Worm (Caenorhabditis elegans): ENCODE data around the gene hrpl-1.

The hrpl-1 gene

DNA sequence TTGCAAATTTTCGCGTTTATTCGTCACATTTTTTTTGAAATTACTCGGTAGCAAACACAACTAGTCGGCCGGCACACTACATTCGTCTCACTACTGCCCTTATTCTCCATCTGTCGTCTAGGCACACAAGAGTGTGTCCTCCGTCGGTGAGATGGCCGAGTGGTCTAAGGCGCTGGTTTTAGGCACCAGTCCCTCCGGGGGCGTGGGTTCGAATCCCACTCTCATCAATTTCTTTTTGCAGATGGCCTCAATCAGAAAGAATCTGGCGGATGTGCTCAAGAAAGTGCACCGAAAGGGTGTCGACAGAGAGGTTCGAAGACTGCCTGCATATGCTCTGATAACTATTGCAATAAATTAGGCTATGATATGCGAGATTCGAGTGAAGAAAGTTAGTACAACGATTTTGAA is 45.5 kb upstream of the hrpl-1 start (continued):
- TF ChIP-seq lin-14 (GFP tag; optimal IDR thresholded peaks at IDR 0.05) (peak; percentile 84), dsc-1 (tag; optimal IDR thresholded peaks at IDR 0.05) (peak; percentile 70), zip-4 (GFP tag; optimal IDR thresholded peaks at IDR 0.05) (no peak), fkh-8 (tag; optimal IDR thresholded peaks at IDR 0.05) (peak; percentile 74), efl-1 (optimal IDR thresholded peaks at IDR 0.05) (peak; percentile 51 to 57), efl-1 (GFP tag; optimal IDR thresholded peaks at IDR 0.05 in 1 of 2) (peak; percentile 25 to 57), mef-2 (tag; optimal IDR thresholded peaks at IDR 0.05) (no peak), dpl-1 (GFP tag; optimal IDR thresholded peaks at IDR 0.05) (peak in 2 of 3 experiments; percentile 36 to 47), lin-39 (tag; optimal IDR thresholded peaks at IDR 0.05) (no peak), ceh-88 (GFP tag; IDR thresholded peaks at IDR 0.05) (peak; percentile 63), elt-3 (tag; optimal IDR thresholded peaks at IDR 0.05) (no peak), nhr-47 (tag; optimal IDR thresholded peaks at IDR 0.05) (peak; percentile 80), hlh-17 (GFP tag; optimal IDR thresholded peaks at IDR 0.05; ENCODE audit: borderline replicate concordance) (no peak), C16A3.4 (tag; optimal IDR thresholded peaks at IDR 0.05) (peak; percentile 75), zag-1 (tag; optimal IDR thresholded peaks at IDR 0.05) (no peak), sptf-1 (tag; optimal IDR thresholded peaks at IDR 0.05) (no peak), rnt-1 (tag; optimal IDR thresholded peaks at IDR 0.05) (peak; percentile 82), ztf-4 (tag; optimal IDR thresholded peaks at IDR 0.05) (no peak), alr-1 (tag; optimal IDR thresholded peaks at IDR 0.05; ENCODE audit: borderline replicate concordance) (no peak), C04F5.9 (tag; optimal IDR thresholded peaks at IDR 0.05) (peak; percentile 6), egl-27 (tag; optimal IDR thresholded peaks at IDR 0.05) (peak; percentile 67 to 69), nhr-28 (tag; optimal IDR thresholded peaks at IDR 0.05) (no peak), xbp-1 (tag; optimal IDR thresholded peaks at IDR 0.05) (peak; percentile 54), skn-1 (tag; optimal IDR thresholded peaks at IDR 0.05) (peak; percentile 50), tlp-1 (tag; optimal IDR thresholded peaks at IDR 0.05) (no peak), F16B12.6 (tag; optimal IDR thresholded peaks at IDR 0.05) (no peak), tbx-2 (tag; optimal IDR thresholded peaks at IDR 0.05) (peak; percentile 65), mep-1 (tag; optimal IDR thresholded peaks at IDR 0.05) (peak; percentile 68), swsn-7 (tag; optimal IDR thresholded peaks at IDR 0.05) (peak; percentile 67), nhr-11 (tag; optimal IDR thresholded peaks at IDR 0.05) (no peak), snu-23 (GFP tag; optimal IDR thresholded peaks at IDR 0.05) (peak; percentile 85), sox-4 (tag; optimal IDR thresholded peaks at IDR 0.05) (peak; percentile 32), pax-3 (tag; optimal IDR thresholded peaks at IDR 0.05) (no peak), aha-1 (tag; optimal IDR thresholded peaks at IDR 0.05) (no peak), ceh-90 (tag; optimal IDR thresholded peaks at IDR 0.05) (no peak), ceh-8 (GFP tag; optimal IDR thresholded peaks at IDR 0.05) (no peak), nhr-77 (tag; optimal IDR thresholded peaks at IDR 0.05) (peak; percentile 75), fkh-10 (GFP tag; optimal IDR thresholded peaks at IDR 0.05) (peak; percentile 44), lsy-2 (tag; optimal IDR thresholded peaks at IDR 0.05) (peak; percentile 44 to 75)

DNA sequence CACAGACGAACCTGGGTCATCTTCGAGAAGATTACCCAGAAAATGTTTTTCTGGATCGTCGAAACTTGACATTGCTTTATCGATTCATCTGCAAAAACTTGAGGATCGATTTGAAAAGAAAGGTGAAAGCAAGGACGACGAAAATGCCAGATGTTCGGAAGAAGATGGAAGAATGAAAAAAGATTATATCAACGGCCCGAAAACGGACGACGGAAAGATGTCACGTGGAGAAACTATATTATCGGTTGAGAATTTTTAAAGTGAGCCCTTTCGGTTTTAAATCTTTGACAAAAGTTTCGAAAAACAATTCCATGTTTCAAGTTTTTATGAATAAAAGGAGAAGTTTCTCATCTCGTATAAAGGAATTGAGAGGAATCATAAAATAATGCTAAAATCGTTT is 40.3 kb upstream of the hrpl-1 start, which contains the start of gene dnj-5:
TSS of gene dnj-5 (minus strand) at position 101 of the 400 bp plus-strand sequence.
- TF ChIP-seq efl-1 (optimal IDR thresholded peaks at IDR 0.05), result no peak
- peak in 1 of 2 experiments; percentile 27 for TF ChIP-seq efl-1 (GFP tag; optimal IDR thresholded peaks at IDR 0.05 in 1 of 2)
- TF ChIP-seq lsy-2 (tag; optimal IDR thresholded peaks at IDR 0.05), result no peak
- TF ChIP-seq blmp-1 (tag; optimal IDR thresholded peaks at IDR 0.05), result peak; percentile 87

DNA sequence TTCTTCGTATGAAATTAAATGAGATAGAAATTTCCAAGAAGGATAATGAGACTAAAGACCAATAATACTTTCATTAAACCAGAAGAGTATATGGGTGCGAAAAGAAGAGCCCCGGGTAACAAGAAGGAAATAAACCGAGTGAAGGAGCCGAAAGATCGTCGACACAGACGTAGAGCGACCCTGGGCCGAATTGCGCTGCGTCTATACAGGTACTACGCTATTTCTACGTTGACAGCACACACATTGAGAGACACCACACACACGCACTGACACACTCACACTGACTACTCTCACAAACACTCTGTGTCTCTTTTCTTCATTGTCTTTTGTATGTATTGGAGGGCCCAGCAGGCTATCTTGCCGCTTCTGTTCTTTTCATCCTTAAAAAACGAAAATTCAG is 39.7 kb upstream of the hrpl-1 start:
- TF ChIP-seq blmp-1 (tag; optimal IDR thresholded peaks at IDR 0.05) (no peak), nhr-28 (tag; optimal IDR thresholded peaks at IDR 0.05) (no peak), nhr-11 (tag; optimal IDR thresholded peaks at IDR 0.05) (no peak), nhr-71 (tag; optimal IDR thresholded peaks at IDR 0.05) (peak; percentile 58), lsy-2 (tag; optimal IDR thresholded peaks at IDR 0.05) (peak; percentile 12 to 61), nhr-84 (tag; optimal IDR thresholded peaks at IDR 0.05) (no peak), ztf-4 (tag; optimal IDR thresholded peaks at IDR 0.05) (peak; percentile 13), xbp-1 (tag; optimal IDR thresholded peaks at IDR 0.05) (peak; percentile 5), fkh-8 (tag; optimal IDR thresholded peaks at IDR 0.05) (peak; percentile 53), nhr-85 (tag) (no peak), ceh-88 (GFP tag; IDR thresholded peaks at IDR 0.05) (no peak), snpc-4 (tag; optimal IDR thresholded peaks at IDR 0.05) (peak; percentile 20), nhr-77 (tag; optimal IDR thresholded peaks at IDR 0.05) (peak; percentile 55), dsc-1 (tag; optimal IDR thresholded peaks at IDR 0.05) (peak; percentile 39), ceh-82 (tag; optimal IDR thresholded peaks at IDR 0.05) (peak in 2 of 3 experiments; percentile 26 to 69), swsn-7 (tag; optimal IDR thresholded peaks at IDR 0.05) (peak; percentile 43), irx-1 (tag; optimal IDR thresholded peaks at IDR 0.05) (no peak), snu-23 (GFP tag; optimal IDR thresholded peaks at IDR 0.05) (peak; percentile 62), dpl-1 (GFP tag; optimal IDR thresholded peaks at IDR 0.05) (peak in 1 of 3 experiments; percentile 1), sox-4 (tag; optimal IDR thresholded peaks at IDR 0.05) (no peak), hlh-4 (tag; optimal IDR thresholded peaks at IDR 0.05) (no peak), zip-4 (GFP tag; optimal IDR thresholded peaks at IDR 0.05) (no peak), efl-1 (optimal IDR thresholded peaks at IDR 0.05) (peak; percentile 35 to 63), efl-1 (GFP tag; optimal IDR thresholded peaks at IDR 0.05 in 1 of 2) (no peak), mdl-1 (tag; optimal IDR thresholded peaks at IDR 0.05) (peak in 1 of 2 experiments; percentile 73)

Data from whole organism, L1 larva.